Worm (Caenorhabditis elegans) whole organism, young adult: ENCODE data around the gene citk-1.
A peak's percentile ranks its signal among the peaks of the same experiment; 100 is the strongest.

Source experiments
- B0035.1 ChIP-seq: sonication (generic microtip); optimal IDR thresholded peaks from 2 replicates; lab custom pipeline; 2016; ENCODE audit warnings: missing genetic modification characterization, mild to moderate bottlenecking, missing compliant biosample characterization, missing genotype, missing genetic modification reagents
- B0336.3 ChIP-seq: fragments of 200-800 bp; sonication (Bioruptor generic); IDR thresholded peaks from 2 replicates; pipeline ENCODE4 v1.3.6; 2022; ENCODE audit warnings: missing genetic modification characterization, missing compliant biosample characterization
- F10E7.11 ChIP-seq: sonication (generic microtip); optimal IDR thresholded peaks from 2 replicates; lab custom pipeline; 2017; ENCODE audit warnings: mild to moderate bottlenecking, missing genetic modification characterization, moderate library complexity, missing compliant biosample characterization
- F23B12.7 ChIP-seq: sonication (generic microtip); optimal IDR thresholded peaks from 2 replicates; lab custom pipeline; 2017; ENCODE audit warnings: missing genetic modification characterization, mild to moderate bottlenecking, missing compliant biosample characterization, antibody characterized with exemption, moderate library complexity; ENCODE audit not compliant: insufficient read depth
- F57A8.1 ChIP-seq: fragments of 200-800 bp; sonication (Bioruptor generic); optimal IDR thresholded peaks from 2 replicates; lab custom pipeline; 2018; ENCODE audit warnings: mild to moderate bottlenecking, missing genetic modification characterization, moderate library complexity, missing compliant biosample characterization
- Y53F4B.3 ChIP-seq: fragments of 200-800 bp; sonication (Bioruptor generic); IDR thresholded peaks from 2 replicates; pipeline ENCODE4 v1.3.6; 2022; ENCODE audit warnings: missing genetic modification reagents, missing genetic modification characterization, missing compliant biosample characterization
- Y53G8AR.9 ChIP-seq: fragments of 200-800 bp; sonication (Bioruptor generic); conservative IDR thresholded peaks from 2 replicates; pipeline ENCODE4 v1.3.6; 2022; ENCODE audit warnings: missing genetic modification reagents, missing genetic modification characterization, missing compliant biosample characterization
- Y56A3A.18 ChIP-seq: fragments of 200-800 bp; sonication (Bioruptor generic); IDR thresholded peaks from 2 replicates; pipeline ENCODE4 v1.3.6; 2022; ENCODE audit warnings: missing genetic modification reagents, missing genetic modification characterization, missing compliant biosample characterization
- Y67H2A.10 ChIP-seq: fragments of 200-800 bp; sonication (Bioruptor generic); conservative IDR thresholded peaks from 2 replicates; pipeline ENCODE4 v1.3.6; 2022; ENCODE audit warnings: missing genetic modification reagents, missing genetic modification characterization, missing compliant biosample characterization
- ZK185.1 ChIP-seq: sonication (generic microtip); optimal IDR thresholded peaks from 2 replicates; lab custom pipeline; 2016; ENCODE audit warnings: mild to moderate bottlenecking, missing genetic modification characterization, missing compliant biosample characterization; ENCODE audit not compliant: poor library complexity, severe bottlenecking
- attf-5 ChIP-seq: fragments of 200-800 bp; sonication (Bioruptor generic); optimal IDR thresholded peaks from 2 replicates; lab custom pipeline; 2018; ENCODE audit warnings: mild to moderate bottlenecking, missing genetic modification characterization, missing compliant biosample characterization
- bed-1 ChIP-seq: fragments of 200-800 bp; sonication (Bioruptor generic); IDR thresholded peaks from 2 replicates; pipeline ENCODE4 v1.3.6; 2022; ENCODE audit warnings: missing genetic modification reagents, missing genetic modification characterization, missing compliant biosample characterization
- cebp-1 ChIP-seq, 2 experiments: fragments of 200-800 bp in 1 of 2; sonication (Bioruptor generic) in 1 of 2; sonication (generic microtip) in 1 of 2; IDR thresholded peaks in 1 of 2; optimal IDR thresholded peaks in 1 of 2; 2 replicates each; pipeline versions ENCODE4 v1.3.6 to Lab custom; 2017 to 2022; ENCODE audit warnings: missing compliant biosample characterization in 2 of 2, missing genetic modification characterization in 2 of 2, mild to moderate bottlenecking in 1 of 2, missing genetic modification reagents in 1 of 2, moderate library complexity in 1 of 2
- ceh-100 ChIP-seq: fragments of 200-800 bp; sonication (Bioruptor generic); IDR thresholded peaks from 2 replicates; pipeline ENCODE4 v1.3.6; 2022; ENCODE audit warnings: missing genetic modification reagents, missing genetic modification characterization, missing compliant biosample characterization
- ceh-58 ChIP-seq: fragments of 200-800 bp; sonication (Bioruptor generic); IDR thresholded peaks from 2 replicates; pipeline ENCODE4 v1.3.6; 2022; ENCODE audit warnings: missing genetic modification characterization, missing compliant biosample characterization
- ceh-91 ChIP-seq: fragments of 200-800 bp; sonication (Bioruptor generic); IDR thresholded peaks from 2 replicates; pipeline ENCODE4 v1.3.6; 2022; ENCODE audit warnings: missing genetic modification reagents, missing genetic modification characterization, missing compliant biosample characterization
- chd-7 ChIP-seq: sonication (generic microtip); optimal IDR thresholded peaks from 2 replicates; lab custom pipeline; 2016; ENCODE audit warnings: mild to moderate bottlenecking, missing genetic modification characterization, moderate library complexity, missing compliant biosample characterization
- dpl-1 ChIP-seq: fragments of 150-350 bp; optimal IDR thresholded peaks from 2 replicates; lab custom pipeline; 2014; ENCODE audit warnings: missing biosample characterization, missing genetic modification reagents, missing genetic modification characterization
- efl-1 ChIP-seq: fragments of 150-350 bp; optimal IDR thresholded peaks from 2 replicates; lab custom pipeline; 2014; ENCODE audit warnings: missing biosample characterization, missing genetic modification reagents, missing genetic modification characterization
- egrh-3 ChIP-seq: fragments of 200-800 bp; sonication (Bioruptor generic); IDR thresholded peaks from 2 replicates; pipeline ENCODE4 v1.3.6; 2022; ENCODE audit warnings: missing genetic modification reagents, missing genetic modification characterization, missing compliant biosample characterization
- ekl-4 ChIP-seq: fragments of 200-800 bp; sonication (Bioruptor generic); IDR thresholded peaks from 2 replicates; pipeline ENCODE4 v1.3.6; 2022; ENCODE audit warnings: missing genetic modification reagents, missing genetic modification characterization, missing compliant biosample characterization
- ets-4 ChIP-seq: fragments of 200-800 bp; sonication (Bioruptor generic); optimal IDR thresholded peaks from 2 replicates; lab custom pipeline; 2018; ENCODE audit warnings: mild to moderate bottlenecking, missing genetic modification characterization, missing compliant biosample characterization
- gei-17 ChIP-seq: fragments of 200-800 bp; sonication (Bioruptor generic); optimal IDR thresholded peaks from 2 replicates; lab custom pipeline; 2018; ENCODE audit warnings: mild to moderate bottlenecking, missing genetic modification characterization, missing compliant biosample characterization
- him-1 ChIP-seq: sonication (generic microtip); optimal IDR thresholded peaks from 2 replicates; lab custom pipeline; 2016; ENCODE audit warnings: missing genotype, missing genetic modification reagents, missing genetic modification characterization, missing compliant biosample characterization
- hmg-1.2 ChIP-seq: fragments of 200-800 bp; sonication (Bioruptor generic); IDR thresholded peaks from 2 replicates; pipeline ENCODE4 v1.3.6; 2022; ENCODE audit warnings: missing genetic modification reagents, missing genetic modification characterization, missing compliant biosample characterization
- hsf-1 ChIP-seq: fragments of 200-800 bp; sonication (Bioruptor generic); IDR thresholded peaks from 2 replicates; pipeline ENCODE4 v1.3.6; 2022; ENCODE audit warnings: missing genetic modification reagents, missing genetic modification characterization, missing compliant biosample characterization
- let-526 ChIP-seq: fragments of 200-800 bp; sonication (Bioruptor generic); IDR thresholded peaks from 2 replicates; pipeline ENCODE4 v1.3.6; 2022; ENCODE audit warnings: missing genetic modification reagents, missing genetic modification characterization, missing compliant biosample characterization
- lin-35 ChIP-seq, 3 experiments: fragments of 150-350 bp in 2 of 3; sonication (generic microtip) in 1 of 3; optimal IDR thresholded peaks; 2 replicates each; lab custom pipeline; 2014 to 2018; ENCODE audit warnings: missing biosample characterization in 3 of 3, missing genetic modification characterization in 3 of 3, missing genetic modification reagents in 3 of 3
- lir-1 ChIP-seq: fragments of 200-800 bp; sonication (Bioruptor generic); conservative IDR thresholded peaks from 2 replicates; pipeline ENCODE4 v1.3.6; 2022; ENCODE audit warnings: missing genetic modification reagents, missing genetic modification characterization, missing compliant biosample characterization
- lsl-1 ChIP-seq: fragments of 200-800 bp; sonication (Bioruptor generic); optimal IDR thresholded peaks from 2 replicates; lab custom pipeline; 2018; ENCODE audit warnings: mild to moderate bottlenecking, missing genetic modification characterization, moderate library complexity, missing compliant biosample characterization
- lsy-27 ChIP-seq: sonication (generic microtip); optimal IDR thresholded peaks from 2 replicates; lab custom pipeline; 2017; ENCODE audit warnings: missing genetic modification characterization, mild to moderate bottlenecking, missing compliant biosample characterization, antibody characterized with exemption, missing genotype, borderline replicate concordance; ENCODE audit not compliant: insufficient read depth
- madf-6 ChIP-seq: fragments of 200-800 bp; sonication (Bioruptor generic); IDR thresholded peaks from 2 replicates; pipeline ENCODE4 v1.3.6; 2022; ENCODE audit warnings: missing genetic modification reagents, missing genetic modification characterization, missing compliant biosample characterization
- madf-8 ChIP-seq: fragments of 200-800 bp; sonication (Bioruptor generic); conservative IDR thresholded peaks from 2 replicates; pipeline ENCODE4 v1.3.6; 2022; ENCODE audit warnings: missing genetic modification reagents, missing genetic modification characterization, missing compliant biosample characterization
- mes-4 ChIP-seq: sonication (generic microtip); optimal IDR thresholded peaks from 2 replicates; lab custom pipeline; 2016; ENCODE audit warnings: missing genotype, missing genetic modification characterization, missing compliant biosample characterization
- nfya-1 ChIP-seq: sonication (generic microtip); optimal IDR thresholded peaks from 2 replicates; lab custom pipeline; 2017; ENCODE audit warnings: antibody characterized with exemption, missing compliant biosample characterization, missing genetic modification characterization, borderline replicate concordance; ENCODE audit not compliant: insufficient read depth
- nfya-2 ChIP-seq: fragments of 200-800 bp; sonication (Bioruptor generic); IDR thresholded peaks from 2 replicates; pipeline ENCODE4 v1.3.6; 2022; ENCODE audit warnings: missing genetic modification reagents, missing genetic modification characterization, missing compliant biosample characterization
- nhr-80 ChIP-seq: sonication (generic microtip); optimal IDR thresholded peaks from 2 replicates; lab custom pipeline; 2016; ENCODE audit warnings: missing genetic modification characterization, missing compliant biosample characterization
- pbrm-1 ChIP-seq: fragments of 200-800 bp; sonication (Bioruptor generic); IDR thresholded peaks from 2 replicates; pipeline ENCODE4 v1.3.6; 2022; ENCODE audit warnings: missing genetic modification reagents, missing genetic modification characterization, missing compliant biosample characterization
- pha-4 ChIP-seq: fragments of 150-350 bp; sonication (generic microtip); optimal IDR thresholded peaks from 2 replicates; lab custom pipeline; 2014; ENCODE audit warnings: missing biosample characterization, missing genetic modification reagents, missing genetic modification characterization
- rcor-1 ChIP-seq: fragments of 200-800 bp; sonication (Bioruptor generic); IDR thresholded peaks from 2 replicates; pipeline ENCODE4 v1.3.6; 2022; ENCODE audit warnings: missing genetic modification reagents, missing genetic modification characterization, missing compliant biosample characterization
- snpc-3.4 ChIP-seq: sonication (generic microtip); optimal IDR thresholded peaks from 2 replicates; lab custom pipeline; 2017; ENCODE audit warnings: missing genetic modification characterization, mild to moderate bottlenecking, missing compliant biosample characterization, antibody characterized with exemption, moderate library complexity, missing genotype, missing genetic modification reagents
- somi-1 ChIP-seq: fragments of 200-800 bp; sonication (Bioruptor generic); optimal IDR thresholded peaks from 2 replicates; lab custom pipeline; 2018; ENCODE audit warnings: mild to moderate bottlenecking, missing genetic modification characterization, missing compliant biosample characterization
- unc-130 ChIP-seq: sonication (generic microtip); optimal IDR thresholded peaks from 2 replicates; lab custom pipeline; 2016; ENCODE audit warnings: missing genetic modification reagents, missing genetic modification characterization, missing compliant biosample characterization
- zim-3 ChIP-seq: sonication (generic microtip); optimal IDR thresholded peaks from 2 replicates; lab custom pipeline; 2017; ENCODE audit warnings: mild to moderate bottlenecking, missing genetic modification characterization, moderate library complexity, missing compliant biosample characterization
- ztf-3 ChIP-seq: fragments of 200-800 bp; sonication (Bioruptor generic); optimal IDR thresholded peaks from 2 replicates; lab custom pipeline; 2018; ENCODE audit warnings: mild to moderate bottlenecking, missing genetic modification characterization, missing compliant biosample characterization

citk-1 gene

ce11 chrII:13872191-13872889, 36.4 kb upstream of the citk-1 start, which contains the start of the genes cup-14 and ndub-8 (continued):
- TF ChIP-seq F10E7.11 (tag; lab: Kevin White, UChicago) = no peak
- TF ChIP-seq bed-1 = no peak
- peak; percentile 73 for TF ChIP-seq dpl-1
- no peak for TF ChIP-seq ZK185.1 (tag; lab: Kevin White, UChicago)
- TF ChIP-seq gei-17 (GFP tag; lab: Kevin White, UChicago) = peak; percentile 9
- TF ChIP-seq lir-1 (GFP tag; lab: Robert Waterston, UW) = peak; percentile 51
- peak; percentile 93 for TF ChIP-seq Y53G8AR.9 (GFP tag; lab: Robert Waterston, UW)
- TF ChIP-seq ztf-3 (GFP tag; lab: Kevin White, UChicago) = no peak
- TF ChIP-seq Y53F4B.3 (GFP tag; lab: Robert Waterston, UW) = no peak
- TF ChIP-seq attf-5 (GFP tag; lab: Kevin White, UChicago) = peak; percentile 63
- TF ChIP-seq him-1 (tag; lab: Kevin White, UChicago) = peak; percentile 6
- peak; percentile 97 for TF ChIP-seq madf-6 (GFP tag; lab: Robert Waterston, UW)
- TF ChIP-seq ets-4 (GFP tag; lab: Kevin White, UChicago) = no peak
- TF ChIP-seq ceh-58 (GFP tag; lab: Robert Waterston, UW) = no peak
- TF ChIP-seq Y56A3A.18 (GFP tag; lab: Robert Waterston, UW) = peak; percentile 20; the same call in 1 of the 2 replicates
- peak in 2 of 3 experiments; percentile 24 to 85 for TF ChIP-seq lin-35 (GFP tag; optimal IDR thresholded peaks at IDR 0.05; lab: Kevin White, UChicago)
- peak; percentile 7 for TF ChIP-seq nhr-80
- no peak for TF ChIP-seq mes-4 (tag; lab: Kevin White, UChicago)
- peak; percentile 75 for TF ChIP-seq pha-4 (tag; lab: Kevin White, UChicago)
- TF ChIP-seq F57A8.1 (GFP tag; lab: Kevin White, UChicago) = no peak
- TF ChIP-seq pbrm-1 (GFP tag; lab: Robert Waterston, UW) = peak; percentile 84
- no peak for TF ChIP-seq B0035.1 (tag; lab: Kevin White, UChicago)
- peak; percentile 84 for TF ChIP-seq ceh-91 (GFP tag; lab: Robert Waterston, UW)
- TF ChIP-seq ceh-100 (GFP tag; lab: Robert Waterston, UW) = peak; percentile 45
- TF ChIP-seq unc-130 (GFP tag; lab: Kevin White, UChicago) = peak; percentile 73
- peak; percentile 84 for TF ChIP-seq efl-1
- TF ChIP-seq ekl-4 (GFP tag; lab: Robert Waterston, UW) = peak; percentile 88
- TF ChIP-seq chd-7 = no peak
- TF ChIP-seq hsf-1 (GFP tag; lab: Robert Waterston, UW) = peak; percentile 78
- TF ChIP-seq nfya-2 (GFP tag; lab: Robert Waterston, UW) = no peak
- TF ChIP-seq Y67H2A.10 (GFP tag; lab: Robert Waterston, UW) = peak; percentile 68
- peak; percentile 99 for TF ChIP-seq lsl-1 (GFP tag; lab: Kevin White, UChicago)
- TF ChIP-seq egrh-3 = 0 out of 2 replicates have a peak, but pooled peaks have one; percentile 6
- no peak for TF ChIP-seq cebp-1 (GFP tag; IDR thresholded peaks at IDR 0.05; lab: Robert Waterston, UW)
- peak; percentile 83 for TF ChIP-seq cebp-1 (tag; optimal IDR thresholded peaks at IDR 0.05; lab: Kevin White, UChicago)
- peak; percentile 71 for TF ChIP-seq B0336.3
- no peak for TF ChIP-seq lsy-27 (tag; lab: Kevin White, UChicago)
- no peak for TF ChIP-seq let-526 (GFP tag; lab: Robert Waterston, UW)
- TF ChIP-seq F23B12.7 (tag; lab: Kevin White, UChicago) = peak; percentile 35
- peak; percentile 89 for TF ChIP-seq rcor-1 (GFP tag; lab: Robert Waterston, UW)
- peak; percentile 80 for TF ChIP-seq madf-8
- no peak for TF ChIP-seq nfya-1 (tag; lab: Kevin White, UChicago)
- no peak for TF ChIP-seq somi-1
- TF ChIP-seq zim-3 = no peak
- peak; percentile 89 for TF ChIP-seq snpc-3.4
- peak; percentile 100 for TF ChIP-seq hmg-1.2 (GFP tag; lab: Robert Waterston, UW)
